Worm (Caenorhabditis elegans): ENCODE results near the gene taf-8.

taf-8 gene

DNA sequence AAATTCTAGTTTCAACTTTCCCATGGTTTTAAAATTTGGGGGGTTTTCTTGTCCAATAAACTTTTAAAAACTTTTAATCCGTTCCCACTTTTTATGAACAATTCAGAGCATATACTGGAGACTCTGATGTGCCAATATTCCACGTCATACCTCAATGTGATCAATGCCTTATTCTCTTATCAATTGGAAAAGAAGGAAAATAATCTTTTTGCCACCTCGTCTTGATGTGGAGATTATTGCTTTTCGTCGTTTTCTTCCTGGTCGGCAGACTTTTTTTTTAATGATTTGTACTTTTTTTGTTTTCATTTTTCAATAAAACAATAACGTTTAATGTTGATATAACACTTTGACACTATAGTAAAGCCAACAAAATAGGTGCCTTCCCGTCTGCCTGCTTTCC, 8.4 kb downstream of the taf-8 start:
- TF ChIP-seq nhr-12 (tag; optimal IDR thresholded peaks at IDR 0.05) (no peak), zip-8 (tag; optimal IDR thresholded peaks at IDR 0.05) (no peak), nhr-28 (tag; optimal IDR thresholded peaks at IDR 0.05) (no peak), unc-62 (GFP tag; optimal IDR thresholded peaks at IDR 0.05) (no peak), snpc-4 (tag; optimal IDR thresholded peaks at IDR 0.05) (no peak), sem-2 (GFP tag; optimal IDR thresholded peaks at IDR 0.05) (no peak), M03D4.4 (tag; optimal IDR thresholded peaks at IDR 0.05) (no peak), pha-4 (tag; optimal IDR thresholded peaks at IDR 0.05) (no peak), flh-1 (GFP tag; optimal IDR thresholded peaks at IDR 0.05) (no peak), blmp-1 (tag; optimal IDR thresholded peaks at IDR 0.05) (no peak), ces-1 (GFP tag; optimal IDR thresholded peaks at IDR 0.05) (no peak)

DNA sequence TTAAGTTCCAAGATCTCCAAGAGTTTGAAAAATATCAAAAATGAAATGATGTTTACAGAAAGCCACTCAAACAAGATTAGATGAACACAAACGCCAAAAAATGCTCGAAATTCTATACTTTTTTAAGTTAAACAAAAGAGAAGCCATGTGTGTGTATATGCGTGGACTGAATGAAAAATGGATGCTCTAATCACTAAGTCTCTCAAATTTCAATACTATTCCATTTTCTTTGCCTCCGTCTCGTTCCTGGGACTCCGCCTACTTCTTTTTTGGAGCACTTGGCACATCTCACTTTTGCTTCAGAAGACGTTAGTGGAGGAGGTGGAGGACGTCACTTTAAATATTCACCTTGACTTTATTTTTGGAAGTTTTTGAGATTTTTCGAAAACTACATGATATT, 10.7 kb downstream of the taf-8 start:
- no peak for TF ChIP-seq hlh-1 (tag; optimal IDR thresholded peaks at IDR 0.05)
- no peak for TF ChIP-seq mab-5 (tag; optimal IDR thresholded peaks at IDR 0.05)
- TF ChIP-seq ces-1 (GFP tag; optimal IDR thresholded peaks at IDR 0.05): no peak
- no peak for TF ChIP-seq nhr-237 (tag; optimal IDR thresholded peaks at IDR 0.05)
- TF ChIP-seq flh-1 (GFP tag; optimal IDR thresholded peaks at IDR 0.05): no peak
- TF ChIP-seq ceh-83 (GFP tag; optimal IDR thresholded peaks at IDR 0.05): no peak
- no peak for TF ChIP-seq ztf-11 (tag; optimal IDR thresholded peaks at IDR 0.05)
- TF ChIP-seq nhr-12 (tag; optimal IDR thresholded peaks at IDR 0.05): no peak
- TF ChIP-seq bed-3 (GFP tag; optimal IDR thresholded peaks at IDR 0.05): no peak
- TF ChIP-seq unc-120 (tag; optimal IDR thresholded peaks at IDR 0.05; ENCODE audit: poor library complexity, severe bottlenecking): no peak
- TF ChIP-seq nhr-2 (tag; optimal IDR thresholded peaks at IDR 0.05): no peak
- no peak for TF ChIP-seq lsy-2 (tag; optimal IDR thresholded peaks at IDR 0.05)
- TF ChIP-seq lin-13 (tag; optimal IDR thresholded peaks at IDR 0.05): no peak
- TF ChIP-seq ceh-43 (GFP tag; optimal IDR thresholded peaks at IDR 0.05): no peak
- no peak for TF ChIP-seq cnd-1 (tag; optimal IDR thresholded peaks at IDR 0.05)
- no peak for TF ChIP-seq mls-2 (tag; optimal IDR thresholded peaks at IDR 0.05)
- no peak for TF ChIP-seq pha-4 (tag; optimal IDR thresholded peaks at IDR 0.05)

DNA sequence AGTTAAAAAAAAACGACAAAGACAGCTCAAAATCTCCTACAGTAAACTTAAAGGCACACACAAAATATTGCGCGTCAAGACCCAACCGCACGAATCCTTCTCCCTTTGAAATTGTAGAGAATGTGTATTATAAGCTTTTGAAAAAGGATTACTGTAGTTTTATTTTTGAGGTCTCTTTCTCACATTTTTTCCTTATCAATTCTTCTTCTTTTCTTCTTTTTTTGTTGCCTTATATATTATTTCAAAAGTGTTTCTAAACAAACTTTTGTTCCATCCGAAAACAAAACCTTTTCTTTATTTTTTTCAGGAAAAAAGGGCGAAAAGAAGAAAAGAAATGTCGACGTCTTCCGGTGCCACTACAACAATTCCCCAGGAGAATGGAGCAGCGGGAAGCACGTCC, 11.4 kb downstream of the taf-8 start, which contains the start of gene ZK1320.13:
Gene ZK1320.13 (plus strand): TSS at position 301 of the 400 bp plus-strand sequence.
- TF ChIP-seq cnd-1 (tag; optimal IDR thresholded peaks at IDR 0.05) (no peak), ham-2 (GFP tag; optimal IDR thresholded peaks at IDR 0.05) (no peak), nhr-2 (tag; optimal IDR thresholded peaks at IDR 0.05) (no peak), nhr-12 (tag; optimal IDR thresholded peaks at IDR 0.05) (no peak), lin-13 (tag; optimal IDR thresholded peaks at IDR 0.05) (no peak), blmp-1 (tag; optimal IDR thresholded peaks at IDR 0.05) (no peak), ceh-43 (GFP tag; optimal IDR thresholded peaks at IDR 0.05) (no peak), flh-1 (GFP tag; optimal IDR thresholded peaks at IDR 0.05) (no peak), ceh-83 (GFP tag; optimal IDR thresholded peaks at IDR 0.05) (no peak), nhr-237 (tag; optimal IDR thresholded peaks at IDR 0.05) (no peak), nhr-76 (tag; optimal IDR thresholded peaks at IDR 0.05) (no peak)

DNA sequence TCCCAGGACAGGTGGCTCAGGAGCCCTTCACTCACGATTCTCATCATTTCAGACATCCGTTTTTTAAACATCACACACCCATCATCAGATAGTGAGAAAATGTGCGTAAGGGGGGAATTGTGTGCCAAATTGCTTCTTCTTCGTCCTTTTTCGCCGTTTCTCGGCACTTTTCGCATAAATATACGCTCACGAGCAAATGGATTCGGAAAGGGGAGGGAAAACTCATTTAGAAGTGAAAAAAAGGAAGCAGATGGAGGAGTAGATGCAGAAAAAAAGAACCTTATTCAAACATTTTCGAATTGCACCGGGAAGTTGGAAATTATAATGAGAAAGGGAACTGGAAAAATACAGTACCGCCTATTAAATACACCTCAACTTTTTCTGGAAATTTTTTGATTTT, 12.9 kb downstream of the taf-8 start:
- no peak for TF ChIP-seq mep-1 (tag; optimal IDR thresholded peaks at IDR 0.05)
- no peak for TF ChIP-seq snpc-4 (tag; optimal IDR thresholded peaks at IDR 0.05)
- TF ChIP-seq bed-3 (GFP tag; optimal IDR thresholded peaks at IDR 0.05): no peak
- no peak for TF ChIP-seq ceh-39 (tag; optimal IDR thresholded peaks at IDR 0.05)
- no peak for TF ChIP-seq nhr-28 (tag; optimal IDR thresholded peaks at IDR 0.05)
- TF ChIP-seq ztf-11 (tag; optimal IDR thresholded peaks at IDR 0.05): no peak
- peak; percentile 1 for TF ChIP-seq ces-1 (GFP tag; optimal IDR thresholded peaks at IDR 0.05)
- no peak for TF ChIP-seq elt-3 (tag; optimal IDR thresholded peaks at IDR 0.05)

DNA sequence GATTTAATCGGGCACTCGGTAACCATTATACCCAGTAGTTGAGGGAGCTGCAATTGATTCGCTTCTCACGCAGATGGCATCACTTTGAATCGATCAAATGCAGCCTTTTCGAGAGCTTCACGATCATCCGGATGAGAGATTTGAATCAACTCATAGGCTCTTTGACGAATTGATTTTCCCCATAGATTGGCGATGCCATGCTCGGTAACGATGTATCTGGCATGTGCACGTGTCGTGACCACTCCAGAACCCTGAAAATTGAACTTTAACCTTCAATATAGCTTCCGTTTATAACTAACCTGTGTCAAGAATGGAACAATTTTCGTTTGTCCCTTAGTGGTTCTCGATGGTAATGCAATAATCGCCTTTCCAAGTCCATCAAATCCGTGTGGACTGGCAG, 15.1 kb downstream of the taf-8 start:
- TF ChIP-seq ces-1 (GFP tag; optimal IDR thresholded peaks at IDR 0.05): no peak
- no peak for TF ChIP-seq nhr-237 (tag; optimal IDR thresholded peaks at IDR 0.05)
- no peak for TF ChIP-seq blmp-1 (tag; optimal IDR thresholded peaks at IDR 0.05)
- TF ChIP-seq ceh-39 (tag; optimal IDR thresholded peaks at IDR 0.05): no peak
- TF ChIP-seq M03D4.4 (tag; optimal IDR thresholded peaks at IDR 0.05): no peak
- TF ChIP-seq lin-13 (tag; optimal IDR thresholded peaks at IDR 0.05): no peak
- no peak for TF ChIP-seq tbx-8 (GFP tag; optimal IDR thresholded peaks at IDR 0.05)
- no peak for TF ChIP-seq mab-5 (tag; optimal IDR thresholded peaks at IDR 0.05)
- TF ChIP-seq sptf-1 (tag; optimal IDR thresholded peaks at IDR 0.05): no peak
- no peak for TF ChIP-seq cnd-1 (tag; optimal IDR thresholded peaks at IDR 0.05)
- no peak for TF ChIP-seq nhr-28 (tag; optimal IDR thresholded peaks at IDR 0.05)
- no peak for TF ChIP-seq flh-1 (GFP tag; optimal IDR thresholded peaks at IDR 0.05)
